Worm (Caenorhabditis elegans) whole organism, L1 larva: ENCODE results near the gene tbc-20.

Source experiments
- aha-1 ChIP-seq: fragments of 150-350 bp; optimal IDR thresholded peaks from 2 replicates; lab custom pipeline; 2014; ENCODE audit warnings: missing biosample characterization, missing genetic modification characterization
- alr-1 ChIP-seq: fragments of 200-800 bp; sonication (Bioruptor generic); optimal IDR thresholded peaks from 2 replicates; lab custom pipeline; 2018; ENCODE audit warnings: borderline replicate concordance, mild to moderate bottlenecking, missing genetic modification characterization, missing compliant biosample characterization
- blmp-1 ChIP-seq: fragments of 150-350 bp; optimal IDR thresholded peaks from 2 replicates; lab custom pipeline; 2014; ENCODE audit warnings: missing biosample characterization, missing genetic modification characterization
- ceh-8 ChIP-seq: fragments of 200-800 bp; sonication (Bioruptor generic); optimal IDR thresholded peaks from 2 replicates; lab custom pipeline; 2018; ENCODE audit warnings: mild to moderate bottlenecking, missing genetic modification characterization, moderate library complexity, missing compliant biosample characterization
- ceh-90 ChIP-seq: sonication (generic microtip); optimal IDR thresholded peaks from 2 replicates; lab custom pipeline; 2016; ENCODE audit warnings: missing genetic modification characterization, missing compliant biosample characterization
- dpl-1 ChIP-seq, 3 experiments: fragments of 150-350 bp in 2 of 3; sonication (generic microtip) in 1 of 3; optimal IDR thresholded peaks; 2 replicates each; lab custom pipeline; 2014 to 2017; ENCODE audit warnings: missing biosample characterization in 3 of 3, missing genetic modification characterization in 3 of 3, missing genetic modification reagents in 3 of 3
- efl-1 ChIP-seq, 4 experiments: fragments of 150-350 bp; optimal IDR thresholded peaks in 3 of 4; peaks in 1 of 4; 1 replicate in 1 of 4; 2 replicates in 3 of 4; lab custom pipeline; 2014; ENCODE audit warnings: missing biosample characterization in 2 of 4, missing genetic modification characterization in 2 of 4, missing genetic modification reagents in 2 of 4
- egl-13 ChIP-seq: sonication (generic microtip); optimal IDR thresholded peaks from 2 replicates; lab custom pipeline; 2016; ENCODE audit warnings: missing genotype, missing genetic modification reagents, missing genetic modification characterization, missing compliant biosample characterization
- elt-2 ChIP-seq: sonication (generic microtip); optimal IDR thresholded peaks from 2 replicates; lab custom pipeline; 2016; ENCODE audit warnings: missing genetic modification characterization, mild to moderate bottlenecking, inconsistent platforms, missing compliant biosample characterization, missing genetic modification reagents
- elt-3 ChIP-seq, 6 experiments: fragments of 150-350 bp in 1 of 6; sonication (generic microtip); optimal IDR thresholded peaks; 2 replicates each; lab custom pipeline; 2017 to 2018; ENCODE audit warnings: missing biosample characterization in 6 of 6, missing genetic modification characterization in 6 of 6, inconsistent platforms in 1 of 6
- fkh-8 ChIP-seq: sonication (generic microtip); optimal IDR thresholded peaks from 2 replicates; lab custom pipeline; 2016; ENCODE audit warnings: mild to moderate bottlenecking, missing genetic modification characterization, missing compliant biosample characterization
- fos-1 ChIP-seq: fragments of 150-350 bp; optimal IDR thresholded peaks from 2 replicates; lab custom pipeline; 2014; ENCODE audit warnings: missing biosample characterization, missing genetic modification characterization
- hlh-17 ChIP-seq: fragments of 200-800 bp; sonication (Bioruptor generic); optimal IDR thresholded peaks from 2 replicates; lab custom pipeline; 2018; ENCODE audit warnings: missing genetic modification characterization, mild to moderate bottlenecking, missing compliant biosample characterization, moderate library complexity, borderline replicate concordance
- hlh-4 ChIP-seq: sonication (generic microtip); optimal IDR thresholded peaks from 2 replicates; lab custom pipeline; 2016; ENCODE audit warnings: mild to moderate bottlenecking, missing genetic modification characterization, missing compliant biosample characterization
- isw-1 ChIP-seq: fragments of 200-800 bp; sonication (Bioruptor generic); IDR thresholded peaks from 2 replicates; pipeline ENCODE4 v1.3.6; 2022; ENCODE audit warnings: missing genetic modification characterization, missing compliant biosample characterization
- lin-13 ChIP-seq: fragments of 150-350 bp; optimal IDR thresholded peaks from 2 replicates; lab custom pipeline; 2014; ENCODE audit warnings: missing biosample characterization, missing genetic modification reagents, missing genetic modification characterization
- lin-14 ChIP-seq: fragments of 200-800 bp; sonication (Bioruptor generic); optimal IDR thresholded peaks from 2 replicates; lab custom pipeline; 2018; ENCODE audit warnings: mild to moderate bottlenecking, missing genetic modification characterization, moderate library complexity, missing compliant biosample characterization
- lin-15B ChIP-seq: fragments of 150-350 bp; sonication (generic microtip); optimal IDR thresholded peaks from 3 replicates; lab custom pipeline; 2014; ENCODE audit warnings: missing biosample characterization, missing genetic modification characterization
- lir-3 ChIP-seq: sonication (generic microtip); optimal IDR thresholded peaks from 2 replicates; lab custom pipeline; 2016; ENCODE audit warnings: mild to moderate bottlenecking, missing genetic modification characterization, moderate library complexity, missing compliant biosample characterization; ENCODE audit not compliant: poor library complexity
- mab-9 ChIP-seq: fragments of 200-800 bp; sonication (Bioruptor generic); IDR thresholded peaks from 2 replicates; pipeline ENCODE4 v1.3.6; 2022; ENCODE audit warnings: missing genetic modification reagents, missing genetic modification characterization, missing compliant biosample characterization
- mep-1 ChIP-seq: fragments of 150-350 bp; optimal IDR thresholded peaks from 2 replicates; lab custom pipeline; 2014; ENCODE audit warnings: missing biosample characterization, missing genetic modification characterization
- nhr-12 ChIP-seq: sonication (generic microtip); optimal IDR thresholded peaks from 2 replicates; lab custom pipeline; 2017; ENCODE audit warnings: missing biosample characterization, missing genetic modification characterization
- nhr-19 ChIP-seq: fragments of 200-800 bp; sonication (Bioruptor generic); conservative IDR thresholded peaks from 2 replicates; pipeline ENCODE4 v1.3.6; 2022; ENCODE audit warnings: missing genetic modification characterization, missing compliant biosample characterization
- nhr-20 ChIP-seq: sonication (generic microtip); optimal IDR thresholded peaks from 2 replicates; lab custom pipeline; 2016; ENCODE audit warnings: mild to moderate bottlenecking, missing genetic modification characterization, missing compliant biosample characterization
- nhr-237 ChIP-seq: fragments of 150-350 bp; optimal IDR thresholded peaks from 2 replicates; lab custom pipeline; 2014; ENCODE audit warnings: missing biosample characterization, missing genetic modification characterization
- nhr-28 ChIP-seq: fragments of 150-350 bp; optimal IDR thresholded peaks from 2 replicates; lab custom pipeline; 2014; ENCODE audit warnings: missing biosample characterization, missing genetic modification characterization
- nhr-47 ChIP-seq: sonication (generic microtip); optimal IDR thresholded peaks from 2 replicates; lab custom pipeline; 2016; ENCODE audit warnings: mild to moderate bottlenecking, missing genetic modification characterization, moderate library complexity, missing compliant biosample characterization
- nhr-71 ChIP-seq: sonication (generic microtip); optimal IDR thresholded peaks from 2 replicates; lab custom pipeline; 2016; ENCODE audit warnings: mild to moderate bottlenecking, missing genetic modification characterization, moderate library complexity, missing compliant biosample characterization
- nhr-77 ChIP-seq: fragments of 150-350 bp; optimal IDR thresholded peaks from 2 replicates; lab custom pipeline; 2014; ENCODE audit warnings: missing biosample characterization, missing genetic modification characterization
- nhr-85 ChIP-seq: sonication (generic microtip); peaks from one replicate; lab custom pipeline; 2016; ENCODE audit warnings: missing genetic modification characterization, inconsistent platforms, missing compliant biosample characterization
- pag-3 ChIP-seq: sonication (generic microtip); optimal IDR thresholded peaks from 2 replicates; lab custom pipeline; 2017; ENCODE audit warnings: missing genetic modification characterization, mild to moderate bottlenecking, missing compliant biosample characterization, antibody characterized with exemption, borderline replicate concordance; ENCODE audit not compliant: insufficient read depth
- rnt-1 ChIP-seq: sonication (generic microtip); optimal IDR thresholded peaks from 2 replicates; lab custom pipeline; 2016; ENCODE audit warnings: mild to moderate bottlenecking, missing genetic modification characterization, moderate library complexity, missing compliant biosample characterization
- skn-1 ChIP-seq: fragments of 150-350 bp; optimal IDR thresholded peaks from 2 replicates; lab custom pipeline; 2014; ENCODE audit warnings: missing biosample characterization, missing genetic modification characterization
- snu-23 ChIP-seq: sonication (generic microtip); optimal IDR thresholded peaks from 2 replicates; lab custom pipeline; 2016; ENCODE audit warnings: missing genetic modification characterization, missing compliant biosample characterization
- sox-4 ChIP-seq: sonication (generic microtip); optimal IDR thresholded peaks from 2 replicates; lab custom pipeline; 2016; ENCODE audit warnings: missing genetic modification characterization, missing compliant biosample characterization
- sptf-1 ChIP-seq: fragments of 150-350 bp; optimal IDR thresholded peaks from 2 replicates; lab custom pipeline; 2014; ENCODE audit warnings: missing biosample characterization, missing genetic modification characterization
- swsn-7 ChIP-seq: sonication (generic microtip); optimal IDR thresholded peaks from 2 replicates; lab custom pipeline; 2016; ENCODE audit warnings: missing genetic modification characterization, missing compliant biosample characterization
- unc-130 ChIP-seq: fragments of 150-350 bp; optimal IDR thresholded peaks from 2 replicates; lab custom pipeline; 2017; ENCODE audit warnings: missing biosample characterization, missing genetic modification characterization, inconsistent platforms
- unc-62 ChIP-seq: fragments of 150-350 bp; optimal IDR thresholded peaks from 2 replicates; lab custom pipeline; 2014; ENCODE audit warnings: missing biosample characterization, missing genetic modification reagents, missing genetic modification characterization
- unc-98 ChIP-seq: fragments of 200-800 bp; sonication (Bioruptor generic); IDR thresholded peaks from 2 replicates; pipeline ENCODE4 v1.3.6; 2022; ENCODE audit warnings: missing genetic modification characterization, missing compliant biosample characterization
- vab-15 ChIP-seq: sonication (generic microtip); optimal IDR thresholded peaks from 2 replicates; lab custom pipeline; 2017; ENCODE audit warnings: missing genotype, mild to moderate bottlenecking, missing genetic modification characterization, missing compliant biosample characterization
- xbp-1 ChIP-seq: sonication (generic microtip); optimal IDR thresholded peaks from 2 replicates; lab custom pipeline; 2016; ENCODE audit warnings: missing genetic modification characterization, missing compliant biosample characterization
- zag-1 ChIP-seq: fragments of 150-350 bp; optimal IDR thresholded peaks from 2 replicates; lab custom pipeline; 2014; ENCODE audit warnings: missing biosample characterization, missing genetic modification characterization
- zip-4 ChIP-seq: fragments of 200-800 bp; sonication (Bioruptor generic); optimal IDR thresholded peaks from 2 replicates; lab custom pipeline; 2018; ENCODE audit warnings: mild to moderate bottlenecking, missing genetic modification characterization, moderate library complexity, missing compliant biosample characterization
- ztf-11 ChIP-seq, 2 experiments: sonication (generic microtip); optimal IDR thresholded peaks; 2 replicates each; lab custom pipeline; 2016 to 2017; ENCODE audit warnings: missing genetic modification characterization in 2 of 2, missing biosample characterization in 1 of 2, missing compliant biosample characterization in 1 of 2

tbc-20 gene

ce11 chrII:14822419-14822818, 24.1 kb downstream of the tbc-20 start (continued):
- TF ChIP-seq lin-14 (GFP tag; lab: Kevin White, UChicago) (peak; percentile 91), aha-1 (tag; lab: Kevin White, UChicago) (no peak), elt-2 (tag; lab: Kevin White, UChicago) (peak; percentile 74), swsn-7 (tag; lab: Kevin White, UChicago) (peak; percentile 69), fkh-8 (no peak), skn-1 (tag; lab: Kevin White, UChicago) (peak; percentile 53), mep-1 (tag; lab: Kevin White, UChicago) (peak; percentile 73), zag-1 (tag; lab: Kevin White, UChicago) (no peak), egl-13 (no peak), nhr-237 (tag; lab: Kevin White, UChicago) (peak; percentile 43), nhr-19 (GFP tag; lab: Robert Waterston, UW) (peak; percentile 70), alr-1 (no peak), lir-3 (peak; percentile 73), hlh-17 (GFP tag; lab: Kevin White, UChicago) (no peak), xbp-1 (tag; lab: Kevin White, UChicago) (peak; percentile 58), ztf-11 (tag; optimal IDR thresholded peaks at IDR 0.05; lab: Kevin White, UChicago) (no peak), ceh-8 (GFP tag; lab: Kevin White, UChicago) (no peak), mab-9 (GFP tag; lab: Robert Waterston, UW) (no peak), nhr-85 (tag; lab: Kevin White, UChicago) (peak; percentile 95), zip-4 (GFP tag; lab: Kevin White, UChicago) (peak; percentile 21), fos-1 (tag; lab: Kevin White, UChicago) (peak; percentile 62), nhr-71 (tag; lab: Kevin White, UChicago) (peak; percentile 86)
- TF ChIP-seq, all 84 proteins: peak for 42

ce11 chrII:14825413-14825812, 27.1 kb downstream of the tbc-20 start:
- TF ChIP-seq sptf-1 (tag; lab: Kevin White, UChicago) (no peak), nhr-20 (tag; lab: Kevin White, UChicago) (peak; percentile 2), elt-3 (tag; optimal IDR thresholded peaks at IDR 0.05; lab: Kevin White, UChicago) (peak in 1 of 6 experiments; percentile 11), alr-1 (no peak), lin-14 (GFP tag; lab: Kevin White, UChicago) (peak; percentile 6), mep-1 (tag; lab: Kevin White, UChicago) (peak; percentile 15), nhr-19 (GFP tag; lab: Robert Waterston, UW) (peak; percentile 30; the same call in 1 of the 2 replicates), unc-130 (tag; lab: Kevin White, UChicago) (peak; percentile 4), rnt-1 (tag; lab: Kevin White, UChicago) (peak; percentile 57), nhr-71 (tag; lab: Kevin White, UChicago) (peak; percentile 38), blmp-1 (peak; percentile 64), dpl-1 (GFP tag; optimal IDR thresholded peaks at IDR 0.05; lab: Kevin White, UChicago) (peak in 1 of 3 experiments; percentile 6), skn-1 (tag; lab: Kevin White, UChicago) (peak; percentile 15), nhr-237 (tag; lab: Kevin White, UChicago) (no peak), lin-15B (tag; lab: Kevin White, UChicago) (no peak), hlh-4 (tag; lab: Kevin White, UChicago) (no peak), snu-23 (GFP tag; lab: Kevin White, UChicago) (peak; percentile 20), ceh-90 (tag; lab: Kevin White, UChicago) (no peak), lir-3 (no peak), efl-1 (optimal IDR thresholded peaks at IDR 0.05; lab: Kevin White, UChicago) (no peak), efl-1 (GFP tag; optimal IDR thresholded peaks at IDR 0.05 in 1 of 2; lab: Kevin White, UChicago) (peak in 1 of 2 experiments; percentile 19), swsn-7 (tag; lab: Kevin White, UChicago) (no peak)
- TF ChIP-seq, all 84 proteins: peak for 13

ce11 chrII:14832055-14832454, 33.8 kb downstream of the tbc-20 start:
- peak; percentile 42 for TF ChIP-seq egl-13
- peak; percentile 12 for TF ChIP-seq nhr-71 (tag; lab: Kevin White, UChicago)
- no peak for TF ChIP-seq vab-15 (tag; lab: Kevin White, UChicago)
- TF ChIP-seq nhr-28 (tag; lab: Kevin White, UChicago): no peak
- TF ChIP-seq unc-62 (GFP tag; lab: Kevin White, UChicago): no peak
- TF ChIP-seq sox-4 (tag; lab: Kevin White, UChicago): peak; percentile 28
- no peak for TF ChIP-seq elt-2 (tag; lab: Kevin White, UChicago)
- TF ChIP-seq nhr-77 (tag; lab: Kevin White, UChicago): no peak
- TF ChIP-seq nhr-47 (tag; lab: Kevin White, UChicago): peak; percentile 36
- TF ChIP-seq snu-23 (GFP tag; lab: Kevin White, UChicago): no peak
- TF ChIP-seq blmp-1: no peak
- TF ChIP-seq isw-1: no peak
- TF ChIP-seq nhr-12: no peak
- TF ChIP-seq efl-1 (optimal IDR thresholded peaks at IDR 0.05; lab: Kevin White, UChicago): no peak
- TF ChIP-seq efl-1 (GFP tag; optimal IDR thresholded peaks at IDR 0.05 in 1 of 2; lab: Kevin White, UChicago): no peak
- TF ChIP-seq unc-98 (GFP tag; lab: Robert Waterston, UW): no peak
- TF ChIP-seq lin-14 (GFP tag; lab: Kevin White, UChicago): no peak
- TF ChIP-seq fkh-8: no peak
- no peak for TF ChIP-seq zag-1 (tag; lab: Kevin White, UChicago)
- TF ChIP-seq nhr-19 (GFP tag; lab: Robert Waterston, UW): no peak
- no peak for TF ChIP-seq lin-13
- no peak for TF ChIP-seq pag-3 (tag; lab: Kevin White, UChicago)
